Fruit fly (Drosophila melanogaster): ENCODE data around the gene MED20.

The MED20 gene

DNA sequence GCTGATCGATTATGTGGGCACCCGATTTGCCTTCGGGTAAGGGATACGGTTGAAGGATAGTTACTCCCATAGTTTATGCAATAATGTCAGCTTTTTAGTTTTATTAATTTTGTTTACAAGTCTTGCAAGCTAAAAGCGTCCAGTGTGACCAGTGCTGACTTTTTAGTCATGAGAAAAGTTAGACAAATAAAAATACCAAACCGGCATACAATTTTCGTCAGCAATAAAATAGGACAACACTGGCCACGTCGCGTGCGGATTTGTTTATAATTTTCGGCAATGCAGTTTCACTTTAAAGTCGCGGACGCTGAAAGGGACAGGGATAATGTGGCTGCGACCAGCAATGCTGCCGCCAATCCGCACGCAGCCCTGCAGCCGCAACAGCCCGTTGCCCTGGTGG is at the start of gene MED20, which contains the start of gene Trf:
Gene MED20, minus strand, starts transcription at position 157 of the 400 bp plus-strand sequence.
Gene Trf, plus strand, starts transcription at position 204 of the 400 bp plus-strand sequence.
- TF ChIP-seq CG32121 (GFP tag; IDR thresholded peaks at IDR 0.05) = no peak
- no peak for TF ChIP-seq Pif1B (GFP tag; optimal IDR thresholded peaks at IDR 0.05)
- no peak for TF ChIP-seq D1 (tag; optimal IDR thresholded peaks at IDR 0.05)
- no peak for TF ChIP-seq CG9948 (tag; optimal IDR thresholded peaks at IDR 0.05)
- no peak for TF ChIP-seq CG17806 (tag; optimal IDR thresholded peaks at IDR 0.05)
- no peak for TF ChIP-seq CG12605 (GFP tag; IDR thresholded peaks at IDR 0.05)
- TF ChIP-seq Snoo (tag; optimal IDR thresholded peaks at IDR 0.05) = no peak
- TF ChIP-seq CG10348 (GFP tag; IDR thresholded peaks at IDR 0.05) = no peak
- TF ChIP-seq rn (GFP tag; IDR thresholded peaks at IDR 0.05) = no peak
- no peak for TF ChIP-seq CG8301 (tag; optimal IDR thresholded peaks at IDR 0.05)
- TF ChIP-seq EcR (GFP tag; optimal IDR thresholded peaks at IDR 0.05) = no peak
- no peak for TF ChIP-seq CG34367 (tag; optimal IDR thresholded peaks at IDR 0.05)
- TF ChIP-seq CG15710 (tag; optimal IDR thresholded peaks at IDR 0.05) = no peak
- TF ChIP-seq CG13204 (GFP tag; optimal IDR thresholded peaks at IDR 0.05) = no peak
- TF ChIP-seq CG8159 (tag; optimal IDR thresholded peaks at IDR 0.05) = no peak

DNA sequence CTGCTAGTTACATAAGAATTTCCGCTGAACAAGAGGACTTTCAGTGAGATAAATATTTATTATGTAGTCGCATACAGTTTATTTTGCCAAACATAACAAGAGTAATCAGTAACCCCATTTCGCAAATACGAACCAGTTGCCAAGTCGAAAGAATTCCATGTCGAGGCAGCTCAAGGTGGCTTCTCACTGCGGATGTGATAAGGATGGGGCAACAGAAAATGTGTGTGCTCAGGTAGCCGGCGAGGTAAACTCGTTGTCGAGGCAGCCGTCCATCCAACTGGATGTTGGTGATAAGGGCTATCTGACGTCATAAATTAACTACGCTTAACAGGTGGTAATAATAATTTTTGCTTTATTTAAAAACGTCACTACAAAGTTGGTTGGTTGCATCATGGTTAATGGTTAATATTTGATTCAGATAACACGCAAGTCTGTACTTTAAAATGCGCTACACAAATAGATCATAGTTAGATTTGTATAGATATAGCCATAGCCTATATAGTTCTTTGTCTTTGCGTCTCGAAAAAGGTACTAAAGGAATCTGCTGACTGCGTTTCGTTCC is 44.1 kb upstream of the MED20 start:
- TF ChIP-seq Ets98B (GFP tag; IDR thresholded peaks at IDR 0.05) (no peak), CG4496 (GFP tag; IDR thresholded peaks at IDR 0.05) (no peak), CG34367 (tag; optimal IDR thresholded peaks at IDR 0.05) (no peak), CG32121 (GFP tag; IDR thresholded peaks at IDR 0.05) (no peak), CG10348 (GFP tag; IDR thresholded peaks at IDR 0.05) (no peak), Pif1B (GFP tag; optimal IDR thresholded peaks at IDR 0.05) (no peak), CG9948 (tag; optimal IDR thresholded peaks at IDR 0.05) (no peak), CG12605 (GFP tag; IDR thresholded peaks at IDR 0.05) (no peak), EcR (GFP tag; optimal IDR thresholded peaks at IDR 0.05) (no peak), CG17806 (tag; optimal IDR thresholded peaks at IDR 0.05) (no peak), CG8159 (tag; optimal IDR thresholded peaks at IDR 0.05) (no peak), rn (GFP tag; IDR thresholded peaks at IDR 0.05) (no peak), Snoo (tag; optimal IDR thresholded peaks at IDR 0.05) (no peak), fd96Ca (GFP tag; IDR thresholded peaks at IDR 0.05) (no peak), CG8301 (tag; optimal IDR thresholded peaks at IDR 0.05) (no peak), CG15710 (tag; optimal IDR thresholded peaks at IDR 0.05) (no peak), CG13204 (GFP tag; optimal IDR thresholded peaks at IDR 0.05) (no peak)

DNA sequence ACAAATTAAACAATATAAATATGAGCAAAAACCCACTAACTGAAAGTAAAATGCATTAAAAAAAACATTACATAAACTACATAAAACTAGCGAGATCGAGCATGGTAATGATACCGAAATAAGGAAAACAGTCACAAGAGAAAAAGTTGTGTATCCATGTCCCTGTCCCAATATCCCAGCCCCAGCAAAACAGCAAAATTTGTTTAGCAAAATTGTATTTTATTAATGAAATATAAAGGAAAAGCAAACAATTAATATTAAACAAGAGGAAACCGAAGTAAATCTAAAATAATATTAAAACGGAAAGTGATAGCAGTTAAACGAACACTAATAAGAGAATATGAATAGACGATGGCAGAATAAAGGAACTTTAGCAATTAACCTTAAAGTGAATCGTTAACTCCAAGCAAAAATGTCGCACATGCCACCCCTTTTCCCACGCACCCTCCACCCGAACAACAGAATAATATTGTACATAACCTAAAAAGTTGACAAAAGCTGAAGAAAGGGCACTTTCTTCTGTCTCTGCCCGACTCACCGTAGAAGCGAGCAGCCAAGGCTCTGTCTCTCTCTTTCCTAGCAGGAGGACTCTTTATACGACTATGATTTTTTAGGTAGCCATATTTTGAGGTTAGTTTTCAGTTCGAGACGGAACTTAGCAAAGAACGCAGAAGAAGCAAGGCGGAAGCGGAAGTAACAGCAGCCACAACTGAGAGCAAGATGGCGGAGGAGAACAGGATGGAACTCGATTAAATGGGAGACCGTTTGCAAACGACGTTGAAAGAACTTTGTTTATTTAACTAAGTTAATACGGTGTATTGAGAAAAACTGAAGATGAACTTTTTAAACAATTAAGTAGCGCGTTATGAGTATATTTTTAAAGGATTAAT is 38.1 kb upstream of the MED20 start:
- TF ChIP-seq CG32121 (GFP tag; IDR thresholded peaks at IDR 0.05) (no peak), rn (GFP tag; IDR thresholded peaks at IDR 0.05) (no peak), Snoo (tag; optimal IDR thresholded peaks at IDR 0.05) (no peak), Pif1A (GFP tag; optimal IDR thresholded peaks at IDR 0.05) (no peak), CG13204 (GFP tag; optimal IDR thresholded peaks at IDR 0.05) (no peak), CG8159 (tag; optimal IDR thresholded peaks at IDR 0.05) (no peak), CG10348 (GFP tag; IDR thresholded peaks at IDR 0.05) (no peak), Pif1B (GFP tag; optimal IDR thresholded peaks at IDR 0.05) (no peak), CG8301 (tag; optimal IDR thresholded peaks at IDR 0.05) (no peak), CG17806 (tag; optimal IDR thresholded peaks at IDR 0.05) (no peak), CG12605 (GFP tag; IDR thresholded peaks at IDR 0.05) (no peak), CG4496 (GFP tag; IDR thresholded peaks at IDR 0.05) (no peak), CG15710 (tag; optimal IDR thresholded peaks at IDR 0.05) (no peak), CG34367 (tag; optimal IDR thresholded peaks at IDR 0.05) (no peak), Ets98B (GFP tag; IDR thresholded peaks at IDR 0.05) (no peak), D1 (tag; optimal IDR thresholded peaks at IDR 0.05) (no peak), CG14655 (GFP tag; optimal IDR thresholded peaks at IDR 0.05) (no peak)

- no peak for TF ChIP-seq CG32121 (GFP tag; IDR thresholded peaks at IDR 0.05)
- no peak for TF ChIP-seq Snoo (tag; optimal IDR thresholded peaks at IDR 0.05)
- no peak for TF ChIP-seq CG15710 (tag; optimal IDR thresholded peaks at IDR 0.05)
- no peak for TF ChIP-seq rn (GFP tag; IDR thresholded peaks at IDR 0.05)
- no peak for TF ChIP-seq CG14655 (GFP tag; optimal IDR thresholded peaks at IDR 0.05)
- TF ChIP-seq Ets98B (GFP tag; IDR thresholded peaks at IDR 0.05) = no peak
- TF ChIP-seq CG8159 (tag; optimal IDR thresholded peaks at IDR 0.05) = no peak
- no peak for TF ChIP-seq CG12605 (GFP tag; IDR thresholded peaks at IDR 0.05)
- TF ChIP-seq fd96Ca (GFP tag; IDR thresholded peaks at IDR 0.05) = no peak
- no peak for TF ChIP-seq CG10348 (GFP tag; IDR thresholded peaks at IDR 0.05)
- no peak for TF ChIP-seq CG9948 (tag; optimal IDR thresholded peaks at IDR 0.05)
- TF ChIP-seq CG13204 (GFP tag; optimal IDR thresholded peaks at IDR 0.05) = no peak
- TF ChIP-seq CG4496 (GFP tag; IDR thresholded peaks at IDR 0.05) = no peak
- TF ChIP-seq CG34367 (tag; optimal IDR thresholded peaks at IDR 0.05) = no peak
Observed at dm6 chr2L:8104706-8105105, 32.1 kb upstream of the MED20 start.

DNA sequence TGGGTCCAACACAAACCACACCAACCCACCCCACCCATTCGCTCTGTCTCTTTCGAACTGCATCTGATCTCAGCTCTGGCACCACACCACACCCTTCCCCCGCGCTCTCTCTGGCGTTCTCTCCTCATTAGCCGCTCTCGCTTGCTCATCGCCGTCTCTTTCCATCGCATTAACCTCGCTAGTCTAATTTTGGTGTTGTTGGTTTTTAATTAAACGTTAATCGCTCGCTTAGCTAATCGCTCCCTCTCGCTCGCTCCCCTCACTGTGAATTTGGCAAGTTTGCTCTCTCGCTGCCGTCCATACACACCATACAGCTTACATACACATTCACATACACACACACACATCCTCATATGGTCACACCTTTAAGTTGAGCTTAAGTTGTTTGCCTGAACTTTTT is 31.4 kb upstream of the MED20 start:
- no peak for TF ChIP-seq CG32121 (GFP tag; IDR thresholded peaks at IDR 0.05)

- no peak for TF ChIP-seq Pif1B (GFP tag; optimal IDR thresholded peaks at IDR 0.05)
- no peak for TF ChIP-seq CG10348 (GFP tag; IDR thresholded peaks at IDR 0.05)
- no peak for TF ChIP-seq CG8301 (tag; optimal IDR thresholded peaks at IDR 0.05)
- TF ChIP-seq CG13204 (GFP tag; optimal IDR thresholded peaks at IDR 0.05) = no peak
- TF ChIP-seq gl (tag; optimal IDR thresholded peaks at IDR 0.05) = no peak
- no peak for TF ChIP-seq CG32121 (GFP tag; IDR thresholded peaks at IDR 0.05)
- no peak for TF ChIP-seq CG8159 (tag; optimal IDR thresholded peaks at IDR 0.05)
- no peak for TF ChIP-seq D1 (tag; optimal IDR thresholded peaks at IDR 0.05)
- TF ChIP-seq CG4496 (GFP tag; IDR thresholded peaks at IDR 0.05) = no peak
- no peak for TF ChIP-seq Pif1A (GFP tag; optimal IDR thresholded peaks at IDR 0.05)
- no peak for TF ChIP-seq fd96Ca (GFP tag; IDR thresholded peaks at IDR 0.05)
- TF ChIP-seq CG12605 (GFP tag; IDR thresholded peaks at IDR 0.05) = no peak
- no peak for TF ChIP-seq CG9948 (tag; optimal IDR thresholded peaks at IDR 0.05)
- TF ChIP-seq CG14655 (GFP tag; optimal IDR thresholded peaks at IDR 0.05) = no peak
- TF ChIP-seq Snoo (tag; optimal IDR thresholded peaks at IDR 0.05) = no peak
- no peak for TF ChIP-seq CG15710 (tag; optimal IDR thresholded peaks at IDR 0.05)
- no peak for TF ChIP-seq Ets98B (GFP tag; IDR thresholded peaks at IDR 0.05)
- no peak for TF ChIP-seq EcR (GFP tag; optimal IDR thresholded peaks at IDR 0.05)
Observed at dm6 chr2L:8103073-8103472, 30.4 kb upstream of the MED20 start.

Data from whole organism, pupa.